Fruit fly (Drosophila melanogaster) whole organism, embryonic: ENCODE data around the gene Pstk.

ENCODE experiments used
- ATbp ChIP-seq: fragments of 200-800 bp; sonication (Bioruptor generic); optimal IDR thresholded peaks from 2 replicates; lab custom pipeline; 2017; ENCODE audit warnings: missing biosample characterization, mild to moderate bottlenecking, missing genetic modification characterization, missing genetic modification reagents
- Atf3 ChIP-seq: fragments of 200-800 bp; sonication (Bioruptor generic); optimal IDR thresholded peaks from 3 replicates; lab custom pipeline; 2016; ENCODE audit warnings: missing biosample characterization, missing genetic modification characterization
- B-H1 ChIP-seq: fragments of 200-800 bp; sonication (Bioruptor generic); IDR thresholded peaks from 3 replicates; pipeline ENCODE4 v1.3.6; 2022; ENCODE audit warnings: missing biosample characterization, missing genetic modification characterization
- CG10147 ChIP-seq: fragments of 200-800 bp; sonication (Bioruptor generic); optimal IDR thresholded peaks from 2 replicates; lab custom pipeline; 2019; ENCODE audit warnings: missing biosample characterization, mild to moderate bottlenecking, missing genetic modification characterization, moderate library complexity
- CG10654 ChIP-seq: fragments of 200-800 bp; sonication (Bioruptor generic); optimal IDR thresholded peaks from 2 replicates; lab custom pipeline; 2016; ENCODE audit warnings: missing biosample characterization, missing genetic modification characterization
- CG10959 ChIP-seq: fragments of 200-800 bp; sonication (Bioruptor generic); IDR thresholded peaks from 2 replicates; pipeline ENCODE4 v1.3.6; 2022; ENCODE audit warnings: missing biosample characterization, missing genetic modification characterization
- CG13624 ChIP-seq: fragments of 200-800 bp; sonication (Bioruptor generic); optimal IDR thresholded peaks from 2 replicates; lab custom pipeline; 2016; ENCODE audit warnings: missing biosample characterization, missing genetic modification characterization
- CG15269 ChIP-seq: fragments of 200-800 bp; sonication (Bioruptor generic); optimal IDR thresholded peaks from 2 replicates; lab custom pipeline; 2018; ENCODE audit warnings: missing biosample characterization, mild to moderate bottlenecking, missing genetic modification characterization, moderate library complexity
- CG2712 ChIP-seq: fragments of 200-800 bp; optimal IDR thresholded peaks from 3 replicates; lab custom pipeline; 2019; ENCODE audit warnings: missing biosample characterization, mild to moderate bottlenecking, missing genetic modification characterization, moderate library complexity
- CG3163 ChIP-seq: fragments of 200-800 bp; sonication (Bioruptor generic); optimal IDR thresholded peaks from 3 replicates; lab custom pipeline; 2016; ENCODE audit warnings: missing biosample characterization, missing genetic modification characterization
- CG32532 ChIP-seq: fragments of 200-800 bp; sonication (Bioruptor generic); IDR thresholded peaks from 2 replicates; pipeline ENCODE4 v1.3.6; 2022; ENCODE audit warnings: missing biosample characterization, missing genetic modification characterization
- CG8478 ChIP-seq: fragments of >200 bp; optimal IDR thresholded peaks from 2 replicates; lab custom pipeline; 2018
- CG9876 ChIP-seq: fragments of 200-800 bp; sonication (Bioruptor generic); optimal IDR thresholded peaks from 2 replicates; lab custom pipeline; 2016; ENCODE audit warnings: missing biosample characterization, missing genetic modification characterization
- Dll ChIP-seq: fragments of 200-800 bp; sonication (Bioruptor generic); IDR thresholded peaks from 4 replicates; pipeline ENCODE4 v1.3.6; 2022; ENCODE audit warnings: missing biosample characterization, missing genetic modification characterization; ENCODE audit not compliant: partially characterized antibody
- Dp ChIP-seq: fragments of 200-800 bp; sonication (Bioruptor generic); optimal IDR thresholded peaks from 2 replicates; lab custom pipeline; 2018; ENCODE audit warnings: missing biosample characterization, mild to moderate bottlenecking, missing genetic modification characterization, moderate library complexity
- E2f2 ChIP-seq: fragments of 200-800 bp; sonication (Bioruptor generic); IDR thresholded peaks from 2 replicates; pipeline ENCODE4 v1.3.6; 2022; ENCODE audit warnings: missing biosample characterization, missing genetic modification characterization
- Ets65A ChIP-seq: fragments of 200-800 bp; sonication (Bioruptor generic); peaks from one replicate; lab custom pipeline; 2016; ENCODE audit warnings: missing biosample characterization, missing genetic modification characterization
- Fer2 ChIP-seq: fragments of 200-800 bp; sonication (Bioruptor generic); optimal IDR thresholded peaks from 2 replicates; lab custom pipeline; 2018; ENCODE audit warnings: missing biosample characterization, mild to moderate bottlenecking, missing genetic modification characterization, moderate library complexity
- Fer3 ChIP-seq: fragments of 200-800 bp; sonication (Bioruptor generic); optimal IDR thresholded peaks from 2 replicates; lab custom pipeline; 2018; ENCODE audit warnings: missing biosample characterization, mild to moderate bottlenecking, missing genetic modification characterization, moderate library complexity
- Gsc ChIP-seq: fragments of 200-800 bp; sonication (Bioruptor generic); IDR thresholded peaks from 2 replicates; pipeline ENCODE4 v1.3.6; 2022; ENCODE audit warnings: missing biosample characterization, missing genetic modification characterization
- HLH4C ChIP-seq: fragments of 200-800 bp; sonication (Bioruptor generic); IDR thresholded peaks from 3 replicates; pipeline ENCODE4 v1.3.6; 2022; ENCODE audit warnings: missing biosample characterization, missing genetic modification characterization; ENCODE audit not compliant: partially characterized antibody
- Hmr ChIP-seq: fragments of 200-800 bp; sonication (Bioruptor generic); optimal IDR thresholded peaks from 3 replicates; lab custom pipeline; 2017; ENCODE audit warnings: mild to moderate bottlenecking, missing biosample characterization, missing genetic modification reagents, missing genetic modification characterization
- Hr3 ChIP-seq: fragments of 200-800 bp; sonication (Bioruptor generic); optimal IDR thresholded peaks from 3 replicates; lab custom pipeline; 2016; ENCODE audit warnings: missing biosample characterization, missing genetic modification characterization
- Hr78 ChIP-seq, 2 experiments: fragments of 200-800 bp in 1 of 2; fragments of >200 bp in 1 of 2; sonication (Bioruptor generic) in 1 of 2; optimal IDR thresholded peaks; 2 replicates each; lab custom pipeline; 2017 to 2019; ENCODE audit warnings: missing biosample characterization in 2 of 2, missing genetic modification characterization in 2 of 2, mild to moderate bottlenecking in 1 of 2, moderate library complexity in 1 of 2
- Hsf ChIP-seq: fragments of 200-800 bp; sonication (Bioruptor generic); optimal IDR thresholded peaks from 3 replicates; lab custom pipeline; 2016; ENCODE audit warnings: missing biosample characterization, missing genetic modification characterization
- Lhr ChIP-seq: fragments of 200-800 bp; sonication (Bioruptor generic); optimal IDR thresholded peaks from 3 replicates; lab custom pipeline; 2017; ENCODE audit warnings: mild to moderate bottlenecking, missing biosample characterization, missing genetic modification reagents, missing genetic modification characterization
- Lim3 ChIP-seq: fragments of 200-800 bp; sonication (Bioruptor generic); IDR thresholded peaks from 2 replicates; pipeline ENCODE4 v1.3.6; 2022; ENCODE audit warnings: missing biosample characterization, missing genetic modification characterization
- NfI ChIP-seq: fragments of 200-800 bp; sonication (Bioruptor generic); optimal IDR thresholded peaks from 3 replicates; lab custom pipeline; 2018; ENCODE audit warnings: missing biosample characterization, mild to moderate bottlenecking, missing genetic modification characterization, moderate library complexity
- Sox102F ChIP-seq: fragments of 200-800 bp; sonication (Bioruptor generic); optimal IDR thresholded peaks from 2 replicates; lab custom pipeline; 2018; ENCODE audit warnings: missing biosample characterization, mild to moderate bottlenecking, missing genetic modification characterization, moderate library complexity
- Trl ChIP-seq, 3 experiments: fragments of >200 bp in 2 of 3; fragments of 200-800 bp in 1 of 3; sonication (Bioruptor generic) in 1 of 3; optimal IDR thresholded peaks; 2 replicates in 1 of 3; 3 replicates in 2 of 3; lab custom pipeline; 2016 to 2017; ENCODE audit warnings: missing biosample characterization in 1 of 3, missing genetic modification characterization in 1 of 3
- Xrp1 ChIP-seq: fragments of 200-800 bp; sonication (Bioruptor generic); IDR thresholded peaks from 2 replicates; pipeline ENCODE4 v1.3.6; 2022; ENCODE audit warnings: missing biosample characterization, missing genetic modification characterization
- bbx ChIP-seq: fragments of 200-800 bp; sonication (Bioruptor generic); IDR thresholded peaks from 2 replicates; pipeline ENCODE4 v1.3.6; 2022; ENCODE audit warnings: missing biosample characterization, missing genetic modification characterization; ENCODE audit not compliant: partially characterized antibody
- chinmo ChIP-seq: fragments of 200-800 bp; sonication (Bioruptor generic); IDR thresholded peaks from 4 replicates; pipeline ENCODE4 v1.3.6; 2022; ENCODE audit warnings: missing biosample characterization, missing genetic modification characterization; ENCODE audit not compliant: partially characterized antibody
- crol ChIP-seq: fragments of 200-800 bp; sonication (Bioruptor generic); IDR thresholded peaks from 2 replicates; pipeline ENCODE4 v1.3.6; 2022; ENCODE audit warnings: missing biosample characterization, missing genetic modification characterization
- dysf ChIP-seq: fragments of 200-800 bp; sonication (Bioruptor generic); IDR thresholded peaks from 3 replicates; pipeline ENCODE4 v1.3.6; 2022; ENCODE audit warnings: missing biosample characterization, missing genetic modification characterization
- emc ChIP-seq: fragments of 200-800 bp; sonication (Bioruptor generic); optimal IDR thresholded peaks from 2 replicates; lab custom pipeline; 2016; ENCODE audit warnings: missing biosample characterization, missing genetic modification characterization
- gem ChIP-seq: fragments of 200-800 bp; sonication (Bioruptor generic); optimal IDR thresholded peaks from 2 replicates; lab custom pipeline; 2019; ENCODE audit warnings: missing biosample characterization, mild to moderate bottlenecking, missing genetic modification characterization, moderate library complexity
- ham ChIP-seq: fragments of 200-800 bp; sonication (Bioruptor generic); IDR thresholded peaks from 2 replicates; pipeline ENCODE4 v1.3.6; 2022; ENCODE audit warnings: missing biosample characterization, missing genetic modification characterization
- hb ChIP-seq: fragments of 200-800 bp; sonication (Bioruptor generic); IDR thresholded peaks from 3 replicates; pipeline ENCODE4 v1.3.6; 2022; ENCODE audit warnings: missing biosample characterization, missing genetic modification characterization; ENCODE audit not compliant: partially characterized antibody
- hkb ChIP-seq, 2 experiments: fragments of 200-800 bp in 1 of 2; fragments of >200 bp in 1 of 2; sonication (Bioruptor generic) in 1 of 2; IDR thresholded peaks in 1 of 2; optimal IDR thresholded peaks in 1 of 2; 2 replicates each; pipeline versions ENCODE4 v1.3.6 to Lab custom; 2017 to 2022; ENCODE audit warnings: missing biosample characterization in 1 of 2, missing genetic modification characterization in 1 of 2
- lilli ChIP-seq: fragments of 200-800 bp; sonication (Bioruptor generic); optimal IDR thresholded peaks from 3 replicates; lab custom pipeline; 2016; ENCODE audit warnings: missing biosample characterization, missing genetic modification characterization
- lov ChIP-seq, 2 experiments: fragments of 200-800 bp in 1 of 2; fragments of >200 bp in 1 of 2; sonication (Bioruptor generic) in 1 of 2; IDR thresholded peaks in 1 of 2; optimal IDR thresholded peaks in 1 of 2; 2 replicates in 1 of 2; 3 replicates in 1 of 2; pipeline versions ENCODE4 v1.3.6 to Lab custom; 2017 to 2022; ENCODE audit warnings: missing biosample characterization in 1 of 2, missing genetic modification characterization in 1 of 2
- maf-S ChIP-seq: fragments of 200-800 bp; sonication (Bioruptor generic); optimal IDR thresholded peaks from 2 replicates; lab custom pipeline; 2016; ENCODE audit warnings: missing biosample characterization, missing genetic modification characterization
- mirr ChIP-seq: fragments of 200-800 bp; sonication (Bioruptor generic); optimal IDR thresholded peaks from 3 replicates; lab custom pipeline; 2018; ENCODE audit warnings: missing biosample characterization, mild to moderate bottlenecking, missing genetic modification characterization
- phol ChIP-seq: fragments of 200-800 bp; sonication (Bioruptor generic); optimal IDR thresholded peaks from 3 replicates; lab custom pipeline; 2018; ENCODE audit warnings: missing biosample characterization, mild to moderate bottlenecking, missing genetic modification characterization, moderate library complexity
- ro ChIP-seq: fragments of 200-800 bp; sonication (Bioruptor generic); IDR thresholded peaks from 2 replicates; pipeline ENCODE4 v1.3.6; 2022; ENCODE audit warnings: missing biosample characterization, missing genetic modification characterization
- seq ChIP-seq: fragments of 200-800 bp; sonication (Bioruptor generic); IDR thresholded peaks from 2 replicates; pipeline ENCODE4 v1.3.6; 2022; ENCODE audit warnings: missing biosample characterization, missing genetic modification characterization
- unc-4 ChIP-seq: fragments of 200-800 bp; sonication (Bioruptor generic); IDR thresholded peaks from 2 replicates; pipeline ENCODE4 v1.3.6; 2022; ENCODE audit warnings: missing biosample characterization, missing genetic modification characterization; ENCODE audit not compliant: partially characterized antibody

The Pstk gene

DNA sequence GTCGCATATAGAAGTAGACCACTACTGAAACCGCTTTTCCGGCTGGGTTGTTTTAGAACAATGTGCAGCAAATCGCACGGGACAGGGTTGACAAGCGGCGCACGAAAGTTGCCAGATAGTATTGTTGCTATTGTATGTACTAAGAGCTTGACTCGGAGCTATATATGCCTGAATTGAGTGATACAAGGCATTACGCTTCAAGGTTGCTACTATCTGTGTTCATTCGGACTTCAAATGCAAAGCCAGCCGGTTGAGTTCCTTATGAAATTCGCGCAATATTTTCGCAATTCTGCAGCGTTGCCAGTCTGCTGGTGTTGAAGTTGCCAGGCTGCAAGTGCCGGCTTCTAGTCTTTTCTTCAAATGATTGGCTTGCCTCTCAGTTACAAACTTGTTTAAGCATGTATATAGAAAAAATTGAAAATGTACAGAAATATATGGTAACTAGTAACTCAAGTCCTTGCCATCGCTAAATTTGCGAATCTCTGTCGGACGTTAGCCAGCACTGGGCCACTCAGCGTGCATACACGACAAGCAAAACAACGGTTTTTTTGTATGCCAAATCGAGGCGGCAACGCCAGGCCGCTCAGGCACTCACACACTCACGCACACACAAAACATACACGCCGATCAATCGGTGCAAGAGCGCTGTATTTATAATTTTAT lies 33.6 kb upstream of the Pstk start, which contains the start of the genes Ranbp21 and Elys (continued):
- TF ChIP-seq crol (GFP tag; lab: Robert Waterston, UW) (no peak), Lhr (peak; percentile 66), NfI (peak; percentile 27), emc (GFP tag; lab: Kevin White, UChicago) (no peak), CG10654 (no peak), ro (GFP tag; lab: Robert Waterston, UW) (no peak), ham (no peak), unc-4 (peak; percentile 44; the same call in 1 of the 2 replicates), CG10147 (GFP tag; lab: Kevin White, UChicago) (no peak), lov (optimal IDR thresholded peaks at IDR 0.05; lab: Kevin White, UChicago) (no peak), lov (GFP tag; IDR thresholded peaks at IDR 0.05; lab: Robert Waterston, UW) (no peak), CG8478 (no peak), Ets65A (GFP tag; lab: Kevin White, UChicago) (peak; percentile 96), Lim3 (no peak), Gsc (no peak), CG10959 (peak; percentile 39; the same call in 1 of the 2 replicates), Dp (GFP tag; lab: Kevin White, UChicago) (peak; percentile 44), maf-S (peak; percentile 43), seq (GFP tag; lab: Robert Waterston, UW) (no peak), Hr3 (GFP tag; lab: Kevin White, UChicago) (peak; percentile 46), Hr78 (GFP tag; optimal IDR thresholded peaks at IDR 0.05; lab: Kevin White, UChicago) (no peak), Hmr (GFP tag; lab: Kevin White, UChicago) (no peak), CG13624 (GFP tag; lab: Kevin White, UChicago) (peak; percentile 59), mirr (GFP tag; lab: Kevin White, UChicago) (no peak), hkb (optimal IDR thresholded peaks at IDR 0.05; lab: Kevin White, UChicago) (peak; percentile 72), hkb (GFP tag; IDR thresholded peaks at IDR 0.05; lab: Robert Waterston, UW) (peak; percentile 53; the same call in 1 of the 2 replicates), HLH4C (GFP tag; lab: Robert Waterston, UW) (no peak; the same call in none of the 3 replicates), phol (peak; percentile 59), Xrp1 (GFP tag; lab: Robert Waterston, UW) (peak; percentile 60), Sox102F (GFP tag; lab: Kevin White, UChicago) (no peak), hb (0 out of 3 replicates have a peak, but pooled peaks have one; percentile 56), lilli (GFP tag; lab: Kevin White, UChicago) (peak; percentile 69), CG15269 (tag; lab: Kevin White, UChicago) (no peak), E2f2 (GFP tag; lab: Robert Waterston, UW) (peak; percentile 61), Dll (GFP tag; lab: Robert Waterston, UW) (peak; percentile 31; the same call in 1 of the 4 replicates), Hsf (GFP tag; lab: Kevin White, UChicago) (peak; percentile 69), B-H1 (GFP tag; lab: Robert Waterston, UW) (no peak), Fer2 (no peak), ATbp (GFP tag; lab: Kevin White, UChicago) (no peak)

- TF ChIP-seq chinmo = 0 out of 4 replicates have a peak, but pooled peaks have one; percentile 59
- no peak for TF ChIP-seq CG9876 (GFP tag; lab: Kevin White, UChicago)
- TF ChIP-seq gem = no peak
- no peak for TF ChIP-seq emc (GFP tag; lab: Kevin White, UChicago)
- 0 out of 3 replicates have a peak, but pooled peaks have one; percentile 6 for TF ChIP-seq dysf (GFP tag; lab: Robert Waterston, UW)
- TF ChIP-seq Atf3 (GFP tag; lab: Kevin White, UChicago) = no peak
- TF ChIP-seq Fer3 (tag; lab: Kevin White, UChicago) = peak; percentile 29
- peak; percentile 36; the same call in 1 of the 2 replicates for TF ChIP-seq CG32532 (GFP tag; lab: Robert Waterston, UW)
- no peak for TF ChIP-seq Trl (optimal IDR thresholded peaks at IDR 0.05; lab: Kevin White, UChicago)
- peak; percentile 41 for TF ChIP-seq Trl (GFP tag; optimal IDR thresholded peaks at IDR 0.05; lab: Kevin White, UChicago)
- TF ChIP-seq E2f2 (GFP tag; lab: Robert Waterston, UW) = peak; percentile 75
- TF ChIP-seq CG3163 (GFP tag; lab: Kevin White, UChicago) = peak; percentile 23
- TF ChIP-seq bbx (GFP tag; lab: Robert Waterston, UW) = peak; percentile 53; the same call in 1 of the 2 replicates
- TF ChIP-seq CG2712 = peak; percentile 8
These were observed 27.7 kb upstream of the Pstk start, which contains the start of gene Arp10 for dm6 chrX:19645873-19646541. TSS of gene Arp10 (minus strand) at chrX:19646176.
